Worm (Caenorhabditis elegans): ENCODE measurements around the gene T11F9.22.
"Not testable (repeated sequence)": the region's sequence is repeated elsewhere in the genome, so short reads cannot be mapped to it uniquely, and the experiment has no call there.

Gene T11F9.22

ce11 chrV:11450257-11450656 is 29.2 kb upstream of the T11F9.22 start, which contains the start of gene col-156:
col-156 (minus strand) TSS chrV:11450357.
- TF ChIP-seq ztf-23 (GFP tag; IDR thresholded peaks at IDR 0.05) (no peak), T22C8.4 (GFP tag; IDR thresholded peaks at IDR 0.05) (no peak)

DNA sequence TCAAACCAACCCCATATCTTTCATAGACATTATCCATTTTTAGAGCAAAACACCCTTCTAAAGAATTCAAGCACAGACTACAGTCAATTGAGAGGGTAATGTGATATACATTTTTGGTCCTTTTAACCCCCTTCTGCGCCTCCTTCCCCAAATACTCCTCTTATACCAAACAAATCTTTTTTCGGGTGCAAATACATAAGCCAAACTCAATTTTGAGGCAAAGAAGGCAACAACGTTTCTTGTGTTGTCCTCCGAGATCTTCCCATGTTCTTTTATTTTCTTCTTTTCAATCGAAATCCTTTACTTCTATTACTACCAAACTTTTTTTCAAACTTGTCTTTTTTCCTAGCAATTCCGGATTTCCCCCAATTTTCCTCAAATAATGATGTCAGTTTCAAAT is 24.6 kb upstream of the T11F9.22 start:
- TF ChIP-seq tab-1 (GFP tag; IDR thresholded peaks at IDR 0.05), result no peak

ce11 chrV:11459255-11459654 is 20.3 kb upstream of the T11F9.22 start, which contains the start of gene T11F9.1:
T11F9.1 (plus strand) TSS chrV:11459555.
- TF ChIP-seq ref-1 (GFP tag; conservative IDR thresholded peaks at IDR 0.05) (no peak), ztf-23 (GFP tag; IDR thresholded peaks at IDR 0.05) (no peak), ztf-29 (GFP tag; IDR thresholded peaks at IDR 0.05) (no peak), klf-2 (GFP tag; conservative IDR thresholded peaks at IDR 0.05) (no peak), med-1 (GFP tag; optimal IDR thresholded peaks at IDR 0.05; ENCODE audit: insufficient read depth) (no peak), T22C8.4 (GFP tag; IDR thresholded peaks at IDR 0.05) (no peak), flt-1 (GFP tag; IDR thresholded peaks at IDR 0.05) (no peak)

DNA sequence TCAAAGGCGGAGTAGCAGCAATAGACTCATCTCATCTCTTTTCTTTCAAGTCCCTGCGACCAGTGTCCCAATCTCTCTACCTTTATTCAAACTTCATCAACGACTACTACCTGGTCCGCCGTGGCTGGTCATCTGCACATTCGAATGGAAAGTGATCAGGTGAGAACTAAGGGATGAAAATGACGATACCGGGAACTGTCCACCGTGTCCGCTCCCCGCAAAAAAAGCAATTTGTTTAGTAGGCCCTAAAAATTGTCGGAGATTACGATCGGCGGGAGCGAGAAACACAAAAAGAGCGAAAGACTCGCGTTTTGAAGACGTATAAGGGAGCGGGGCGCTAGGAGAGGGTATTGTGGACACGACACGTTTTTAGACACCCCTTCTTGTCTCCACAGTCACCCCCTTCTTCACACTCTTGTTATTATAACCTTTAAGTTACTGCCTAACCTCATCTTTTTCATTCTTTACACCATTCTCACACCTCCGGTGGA is 16.5 kb upstream of the T11F9.22 start, which contains the start of gene zipt-16:
zipt-16 (plus strand) TSS at position 51 of the 491 bp plus-strand sequence.
- TF ChIP-seq med-1 (GFP tag; optimal IDR thresholded peaks at IDR 0.05; ENCODE audit: insufficient read depth) (no peak), ref-1 (GFP tag; conservative IDR thresholded peaks at IDR 0.05) (no peak)

DNA sequence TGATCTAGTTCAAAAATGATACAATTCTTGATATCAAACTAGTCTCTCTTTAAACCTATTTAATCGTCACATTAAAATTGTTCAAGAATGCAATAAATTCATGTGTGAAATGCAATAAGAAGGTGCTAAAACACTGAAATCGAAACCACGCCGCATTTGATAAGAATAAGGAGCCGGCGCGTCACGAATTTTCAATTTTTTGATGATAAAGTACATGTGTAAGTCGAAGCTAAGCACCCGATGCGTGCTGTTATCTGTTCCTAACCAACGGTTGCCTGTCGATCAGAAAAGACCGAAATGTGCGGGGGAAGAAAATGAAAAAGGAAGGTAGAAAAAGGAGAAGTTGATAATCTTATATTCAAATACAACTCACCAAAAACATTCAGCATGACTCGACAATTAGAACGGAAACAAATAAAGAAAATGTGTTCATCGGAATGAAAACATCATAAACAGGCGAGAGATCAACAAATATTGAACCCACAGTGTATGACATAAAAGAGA is 9.2 kb upstream of the T11F9.22 start, which contains the start of gene aat-6:
aat-6 (minus strand) TSS at position 454 of the 504 bp plus-strand sequence.
- TF ChIP-seq med-1 (GFP tag; optimal IDR thresholded peaks at IDR 0.05; ENCODE audit: insufficient read depth) (no peak), ztf-29 (GFP tag; IDR thresholded peaks at IDR 0.05) (no peak), T22C8.4 (GFP tag; IDR thresholded peaks at IDR 0.05) (no peak), klf-2 (GFP tag; conservative IDR thresholded peaks at IDR 0.05) (no peak), tab-1 (GFP tag; IDR thresholded peaks at IDR 0.05) (no peak), cog-1 (tag; optimal IDR thresholded peaks at IDR 0.05) (no peak), ztf-23 (GFP tag; IDR thresholded peaks at IDR 0.05) (no peak), flt-1 (GFP tag; IDR thresholded peaks at IDR 0.05) (no peak), ref-1 (GFP tag; conservative IDR thresholded peaks at IDR 0.05) (no peak)

ce11 chrV:11472209-11472608 is 7.3 kb upstream of the T11F9.22 start, which contains the start of the genes nas-20 and nas-21:
nas-20 (minus strand) TSS chrV:11472309.
nas-21 (plus strand) TSS chrV:11472564.
- TF ChIP-seq med-1 (GFP tag; optimal IDR thresholded peaks at IDR 0.05; ENCODE audit: insufficient read depth) (no peak), cog-1 (tag; optimal IDR thresholded peaks at IDR 0.05) (no peak), ztf-29 (GFP tag; IDR thresholded peaks at IDR 0.05) (no peak)

DNA sequence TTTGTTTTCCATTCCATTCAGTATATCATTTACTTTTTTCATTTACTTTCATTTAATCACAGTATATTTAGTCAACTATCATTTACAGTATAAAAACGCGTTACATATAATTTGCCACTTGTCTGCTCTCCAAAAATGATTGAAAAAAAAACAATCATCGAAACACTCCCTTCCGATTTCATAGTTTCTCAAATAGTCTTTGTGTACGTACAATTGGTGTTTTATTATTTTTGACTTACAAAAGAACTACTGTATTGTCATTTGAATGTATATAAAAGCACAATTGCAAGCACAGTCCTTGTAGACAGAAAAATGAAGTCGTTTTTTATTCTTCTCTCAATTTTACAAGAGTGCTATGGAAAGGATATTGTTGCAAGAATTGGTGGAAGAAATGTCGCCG is 5.1 kb upstream of the T11F9.22 start, which contains the start of gene nas-22:
nas-22 (plus strand) TSS at position 301 of the 400 bp plus-strand sequence.
- TF ChIP-seq klf-2 (GFP tag; conservative IDR thresholded peaks at IDR 0.05) (no peak), ztf-29 (GFP tag; IDR thresholded peaks at IDR 0.05) (no peak)

- not testable (repeated sequence) for TF ChIP-seq ztf-29 (GFP tag; IDR thresholded peaks at IDR 0.05); T22C8.4 (GFP tag; IDR thresholded peaks at IDR 0.05); cog-1 (tag; optimal IDR thresholded peaks at IDR 0.05)
Observed at ce11 chrV:11475638-11476037, 3.9 kb upstream of the T11F9.22 start, which contains the start of gene T11F9.7. T11F9.7 (plus strand) TSS chrV:11475938.

DNA sequence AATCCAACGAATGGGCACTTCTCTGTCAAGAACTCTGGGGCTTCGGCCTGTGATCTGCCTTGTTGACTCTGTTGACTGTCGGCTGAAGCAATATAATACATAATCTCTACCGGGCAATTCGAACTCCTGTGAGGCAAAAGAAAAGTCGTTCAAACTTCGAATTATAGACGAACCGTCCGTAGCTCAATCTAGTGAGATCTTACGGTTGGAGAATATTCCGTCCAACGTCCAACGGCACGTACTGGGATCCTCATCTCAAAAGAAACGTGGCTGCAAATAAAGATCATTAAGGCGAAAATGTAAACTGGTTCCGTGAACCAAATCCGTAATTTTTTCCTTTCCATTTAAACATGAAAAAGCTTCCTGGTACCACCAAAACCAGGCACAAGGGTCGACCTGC is 1.2 kb downstream of the T11F9.22 start, which contains the start of gene T11F9.14:
T11F9.14 (minus strand) TSS at position 101 of the 400 bp plus-strand sequence.
- TF ChIP-seq klf-2 (GFP tag; conservative IDR thresholded peaks at IDR 0.05); flt-1 (GFP tag; IDR thresholded peaks at IDR 0.05); cog-1 (tag; optimal IDR thresholded peaks at IDR 0.05): not testable (repeated sequence)

- not testable (repeated sequence) for TF ChIP-seq T22C8.4 (GFP tag; IDR thresholded peaks at IDR 0.05); med-1 (GFP tag; optimal IDR thresholded peaks at IDR 0.05; ENCODE audit: insufficient read depth); ref-1 (GFP tag; conservative IDR thresholded peaks at IDR 0.05)
Observed at ce11 chrV:11483580-11484092, 4.1 kb downstream of the T11F9.22 start, which contains the start of gene col-157. col-157 (plus strand) TSS chrV:11484042.

ce11 chrV:11484404-11484803 is 4.9 kb downstream of the T11F9.22 start:
- no peak for TF ChIP-seq cog-1 (tag; optimal IDR thresholded peaks at IDR 0.05)
- no peak for TF ChIP-seq med-1 (GFP tag; optimal IDR thresholded peaks at IDR 0.05; ENCODE audit: insufficient read depth)
- TF ChIP-seq klf-2 (GFP tag; conservative IDR thresholded peaks at IDR 0.05), result no peak
- TF ChIP-seq ztf-23 (GFP tag; IDR thresholded peaks at IDR 0.05), result no peak
- TF ChIP-seq T22C8.4 (GFP tag; IDR thresholded peaks at IDR 0.05), result no peak
- TF ChIP-seq tab-1 (GFP tag; IDR thresholded peaks at IDR 0.05), result no peak
- no peak for TF ChIP-seq ztf-29 (GFP tag; IDR thresholded peaks at IDR 0.05)
- TF ChIP-seq flt-1 (GFP tag; IDR thresholded peaks at IDR 0.05), result no peak
- TF ChIP-seq ref-1 (GFP tag; conservative IDR thresholded peaks at IDR 0.05), result no peak
